Worm (Caenorhabditis elegans): ENCODE results near the gene srh-279.

srh-279 gene

ce11 chrV:16229439-16229838 lies 37.2 kb downstream of the srh-279 start:
- TF ChIP-seq klf-2 (GFP tag; conservative IDR thresholded peaks at IDR 0.05) (no peak), flt-1 (GFP tag; IDR thresholded peaks at IDR 0.05) (no peak), T22C8.4 (GFP tag; IDR thresholded peaks at IDR 0.05) (no peak), ztf-29 (GFP tag; IDR thresholded peaks at IDR 0.05) (no peak), tab-1 (GFP tag; IDR thresholded peaks at IDR 0.05) (no peak), cog-1 (tag; optimal IDR thresholded peaks at IDR 0.05) (no peak), med-1 (GFP tag; optimal IDR thresholded peaks at IDR 0.05; ENCODE audit: insufficient read depth) (no peak), ztf-23 (GFP tag; IDR thresholded peaks at IDR 0.05) (no peak), ref-1 (GFP tag; conservative IDR thresholded peaks at IDR 0.05) (no peak)

- no peak for TF ChIP-seq klf-2 (GFP tag; conservative IDR thresholded peaks at IDR 0.05)
- TF ChIP-seq ztf-23 (GFP tag; IDR thresholded peaks at IDR 0.05): no peak
- no peak for TF ChIP-seq ztf-29 (GFP tag; IDR thresholded peaks at IDR 0.05)
- no peak for TF ChIP-seq tab-1 (GFP tag; IDR thresholded peaks at IDR 0.05)
- no peak for TF ChIP-seq T22C8.4 (GFP tag; IDR thresholded peaks at IDR 0.05)
- no peak for TF ChIP-seq flt-1 (GFP tag; IDR thresholded peaks at IDR 0.05)
- TF ChIP-seq cog-1 (tag; optimal IDR thresholded peaks at IDR 0.05): no peak
- TF ChIP-seq med-1 (GFP tag; optimal IDR thresholded peaks at IDR 0.05; ENCODE audit: insufficient read depth): no peak
- no peak for TF ChIP-seq ref-1 (GFP tag; conservative IDR thresholded peaks at IDR 0.05)
Observed at ce11 chrV:16229896-16230295, 37.7 kb downstream of the srh-279 start, which contains the start of the genes F21H7.2 and F21H7.12. F21H7.2 (minus strand) TSS chrV:16229996. F21H7.12 (plus strand) TSS chrV:16230165.

DNA sequence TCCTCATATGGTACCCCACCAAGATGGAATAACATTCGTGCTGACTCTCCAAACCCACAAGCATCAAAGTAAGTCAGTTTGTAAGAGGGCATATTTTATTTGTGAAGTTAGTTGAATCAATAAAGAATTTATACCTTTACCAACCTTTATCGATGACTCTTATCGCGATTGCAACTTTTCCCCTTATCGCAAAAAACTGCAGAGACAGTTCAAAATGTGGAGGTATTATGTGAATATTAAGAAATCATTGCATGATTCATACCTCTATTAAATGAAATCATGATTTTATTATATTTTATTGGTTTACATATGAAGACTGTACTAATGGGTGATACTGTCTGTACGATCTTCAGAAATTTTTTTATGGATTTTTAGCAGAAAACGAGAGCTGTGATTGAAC lies 40.0 kb downstream of the srh-279 start, which contains the start of gene gst-22:
Gene gst-22, minus strand, starts transcription at position 103 of the 400 bp plus-strand sequence.
- TF ChIP-seq klf-2 (GFP tag; conservative IDR thresholded peaks at IDR 0.05) (no peak), flt-1 (GFP tag; IDR thresholded peaks at IDR 0.05) (no peak), ztf-29 (GFP tag; IDR thresholded peaks at IDR 0.05) (no peak), cog-1 (tag; optimal IDR thresholded peaks at IDR 0.05) (no peak), ref-1 (GFP tag; conservative IDR thresholded peaks at IDR 0.05) (no peak), ztf-23 (GFP tag; IDR thresholded peaks at IDR 0.05) (no peak), med-1 (GFP tag; optimal IDR thresholded peaks at IDR 0.05; ENCODE audit: insufficient read depth) (no peak), tab-1 (GFP tag; IDR thresholded peaks at IDR 0.05) (no peak), T22C8.4 (GFP tag; IDR thresholded peaks at IDR 0.05) (no peak)

DNA sequence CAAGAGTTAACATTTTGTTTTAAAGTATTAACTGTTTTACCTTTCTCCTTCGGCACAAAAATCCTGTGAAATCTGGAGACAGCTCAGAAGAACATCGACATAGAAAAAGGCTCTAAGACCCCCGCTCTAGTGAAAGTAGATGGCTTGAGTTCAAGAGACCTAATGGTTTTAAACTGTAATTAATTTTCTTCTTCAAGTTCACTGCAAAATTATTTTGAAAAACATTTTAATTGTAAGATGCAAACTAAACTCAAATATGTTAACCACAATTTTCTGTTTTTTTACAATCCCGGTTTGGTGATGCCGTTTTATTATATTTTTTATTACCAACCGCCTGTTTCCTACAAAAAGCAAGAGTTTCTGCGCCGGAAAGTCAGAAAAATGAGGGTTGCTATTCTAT lies 41.4 kb downstream of the srh-279 start, which contains the start of gene clec-233:
Gene clec-233, plus strand, starts transcription at position 301 of the 400 bp plus-strand sequence.
- no peak for TF ChIP-seq med-1 (GFP tag; optimal IDR thresholded peaks at IDR 0.05; ENCODE audit: insufficient read depth)
- TF ChIP-seq cog-1 (tag; optimal IDR thresholded peaks at IDR 0.05): no peak
- TF ChIP-seq ref-1 (GFP tag; conservative IDR thresholded peaks at IDR 0.05): no peak
- TF ChIP-seq klf-2 (GFP tag; conservative IDR thresholded peaks at IDR 0.05): no peak
- TF ChIP-seq flt-1 (GFP tag; IDR thresholded peaks at IDR 0.05): no peak
- TF ChIP-seq T22C8.4 (GFP tag; IDR thresholded peaks at IDR 0.05): no peak
- no peak for TF ChIP-seq tab-1 (GFP tag; IDR thresholded peaks at IDR 0.05)
- no peak for TF ChIP-seq ztf-23 (GFP tag; IDR thresholded peaks at IDR 0.05)
- TF ChIP-seq ztf-29 (GFP tag; IDR thresholded peaks at IDR 0.05): no peak

DNA sequence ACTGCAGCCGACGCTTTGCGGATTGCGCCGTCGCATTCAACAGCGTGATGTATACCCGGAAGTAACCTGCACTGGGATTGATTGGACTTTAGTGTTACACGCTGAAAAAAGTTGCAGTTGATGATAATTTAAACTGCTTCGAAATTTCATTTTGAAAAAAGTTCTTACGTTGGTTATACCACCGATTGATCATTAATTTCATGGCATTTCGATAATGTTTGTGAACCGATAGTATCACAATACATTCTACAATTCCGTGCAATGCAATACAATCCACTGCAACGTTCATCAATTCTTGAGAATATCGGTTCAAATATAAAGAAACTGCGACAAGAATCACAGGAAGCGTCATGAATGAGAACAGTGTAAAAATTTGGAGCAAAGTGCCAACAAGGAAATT lies 42.9 kb downstream of the srh-279 start, which contains the start of gene F21H7.3:
Gene F21H7.3, minus strand, starts transcription at position 101 of the 400 bp plus-strand sequence.
- TF ChIP-seq tab-1 (GFP tag; IDR thresholded peaks at IDR 0.05): no peak
- TF ChIP-seq T22C8.4 (GFP tag; IDR thresholded peaks at IDR 0.05): no peak
- TF ChIP-seq ztf-29 (GFP tag; IDR thresholded peaks at IDR 0.05): no peak
- no peak for TF ChIP-seq flt-1 (GFP tag; IDR thresholded peaks at IDR 0.05)

DNA sequence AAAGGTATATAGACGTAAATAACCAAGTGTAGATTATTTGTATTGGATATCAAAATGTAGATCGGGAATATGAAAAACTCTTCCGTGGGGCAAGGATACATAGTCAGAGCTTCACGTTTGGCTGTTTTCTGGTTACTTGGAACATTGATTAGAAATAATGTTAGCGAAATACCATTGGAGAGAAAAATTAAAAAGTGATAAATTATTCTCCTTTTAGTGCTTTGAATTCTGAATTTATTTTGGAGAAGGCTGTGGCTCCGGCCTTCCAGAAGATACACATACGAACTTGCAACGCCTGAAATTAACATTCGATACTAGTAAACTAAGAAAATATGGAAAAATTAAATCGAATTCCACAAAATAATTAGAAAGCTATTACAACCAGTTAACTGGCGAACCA lies 43.4 kb downstream of the srh-279 start, which contains the start of gene srh-98:
Gene srh-98, minus strand, starts transcription at position 101 of the 400 bp plus-strand sequence.
- TF ChIP-seq cog-1 (tag; optimal IDR thresholded peaks at IDR 0.05) (no peak), T22C8.4 (GFP tag; IDR thresholded peaks at IDR 0.05) (no peak), klf-2 (GFP tag; conservative IDR thresholded peaks at IDR 0.05) (no peak), ztf-29 (GFP tag; IDR thresholded peaks at IDR 0.05) (no peak), ref-1 (GFP tag; conservative IDR thresholded peaks at IDR 0.05) (no peak), flt-1 (GFP tag; IDR thresholded peaks at IDR 0.05) (no peak), tab-1 (GFP tag; IDR thresholded peaks at IDR 0.05) (no peak), ztf-23 (GFP tag; IDR thresholded peaks at IDR 0.05) (no peak), med-1 (GFP tag; optimal IDR thresholded peaks at IDR 0.05; ENCODE audit: insufficient read depth) (no peak)

ce11 chrV:16237223-16237622 lies 45.0 kb downstream of the srh-279 start, which contains the start of gene F21H7.5:
F21H7.5 (plus strand) TSS chrV:16237523.
- TF ChIP-seq T22C8.4 (GFP tag; IDR thresholded peaks at IDR 0.05) (no peak), flt-1 (GFP tag; IDR thresholded peaks at IDR 0.05) (no peak), tab-1 (GFP tag; IDR thresholded peaks at IDR 0.05) (no peak), klf-2 (GFP tag; conservative IDR thresholded peaks at IDR 0.05) (no peak), ztf-23 (GFP tag; IDR thresholded peaks at IDR 0.05) (no peak), ztf-29 (GFP tag; IDR thresholded peaks at IDR 0.05) (no peak), med-1 (GFP tag; optimal IDR thresholded peaks at IDR 0.05; ENCODE audit: insufficient read depth) (no peak), cog-1 (tag; optimal IDR thresholded peaks at IDR 0.05) (no peak), ref-1 (GFP tag; conservative IDR thresholded peaks at IDR 0.05) (no peak)

ce11 chrV:16244078-16244477 lies 51.9 kb downstream of the srh-279 start, which contains the start of gene srh-104:
srh-104 (minus strand) TSS chrV:16244178.
- TF ChIP-seq tab-1 (GFP tag; IDR thresholded peaks at IDR 0.05): no peak
- TF ChIP-seq ref-1 (GFP tag; conservative IDR thresholded peaks at IDR 0.05): no peak
- no peak for TF ChIP-seq flt-1 (GFP tag; IDR thresholded peaks at IDR 0.05)
- TF ChIP-seq ztf-23 (GFP tag; IDR thresholded peaks at IDR 0.05): no peak
- no peak for TF ChIP-seq med-1 (GFP tag; optimal IDR thresholded peaks at IDR 0.05; ENCODE audit: insufficient read depth)
- TF ChIP-seq T22C8.4 (GFP tag; IDR thresholded peaks at IDR 0.05): no peak
- no peak for TF ChIP-seq cog-1 (tag; optimal IDR thresholded peaks at IDR 0.05)
- no peak for TF ChIP-seq ztf-29 (GFP tag; IDR thresholded peaks at IDR 0.05)
- no peak for TF ChIP-seq klf-2 (GFP tag; conservative IDR thresholded peaks at IDR 0.05)

Measured in whole organism, midembryonic.